Fruit fly (Drosophila melanogaster): Measurements from ENCODE around the gene Ccm3.

Gene Ccm3

DNA sequence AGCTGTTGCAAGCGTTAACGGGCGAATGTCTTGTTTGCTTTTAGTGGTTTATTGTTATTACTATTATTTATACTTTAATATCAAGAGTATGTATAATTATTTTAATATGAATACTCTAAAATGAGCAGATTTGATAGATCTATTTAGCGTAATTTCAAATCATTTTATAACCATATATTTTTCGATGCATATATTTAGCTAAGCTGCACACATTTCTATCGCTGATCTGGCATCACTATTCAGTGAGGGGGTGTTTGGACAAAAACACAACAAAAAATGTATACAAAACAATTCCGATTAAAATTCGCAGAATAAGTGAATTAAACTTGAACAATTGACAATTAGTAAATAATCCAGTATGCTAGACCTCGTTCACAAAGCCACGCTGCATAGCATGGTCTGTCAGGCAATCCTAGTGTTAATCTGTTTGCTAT lies 20.7 kb upstream of the Ccm3 start, which contains the start of the genes Trs33 and Tmtc4 (continued):
- peak; percentile 58 for TF ChIP-seq gsb-n (tag; optimal IDR thresholded peaks at IDR 0.05)
- TF ChIP-seq HmgD (GFP tag; optimal IDR thresholded peaks at IDR 0.05), result no peak
- no peak for TF ChIP-seq psq (GFP tag; optimal IDR thresholded peaks at IDR 0.05)
- TF ChIP-seq Elba2 (GFP tag; optimal IDR thresholded peaks at IDR 0.05), result no peak
- TF ChIP-seq H15 (GFP tag; IDR thresholded peaks at IDR 0.05), result no peak
- no peak for TF ChIP-seq CG14965 (GFP tag; optimal IDR thresholded peaks at IDR 0.05; ENCODE audit: borderline replicate concordance)
- TF ChIP-seq Jarid2 (GFP tag; optimal IDR thresholded peaks at IDR 0.05), result no peak
- no peak for TF ChIP-seq Dip3 (GFP tag; optimal IDR thresholded peaks at IDR 0.05)
- TF ChIP-seq klu (GFP tag; IDR thresholded peaks at IDR 0.05), result peak; percentile 28; the same call in 1 of the 2 replicates
- TF ChIP-seq CG11456 (GFP tag; IDR thresholded peaks at IDR 0.05), result no peak
- no peak for TF ChIP-seq CG6272 (GFP tag; IDR thresholded peaks at IDR 0.05)
- no peak for TF ChIP-seq Spps (tag; optimal IDR thresholded peaks at IDR 0.05)
- peak; percentile 28 for TF ChIP-seq dmrt11E (tag; optimal IDR thresholded peaks at IDR 0.05)
- peak; percentile 74 for TF ChIP-seq sug (tag; optimal IDR thresholded peaks at IDR 0.05)
- no peak for TF ChIP-seq tio (GFP tag; optimal IDR thresholded peaks at IDR 0.05)
- TF ChIP-seq sc (optimal IDR thresholded peaks at IDR 0.05), result no peak
- no peak for TF ChIP-seq sc (GFP tag; optimal IDR thresholded peaks at IDR 0.05)
- TF ChIP-seq Hmx (GFP tag; optimal IDR thresholded peaks at IDR 0.05), result no peak
- TF ChIP-seq Aef1 (GFP tag; IDR thresholded peaks at IDR 0.05), result peak; percentile 43; the same call in 2 of the 3 replicates
- TF ChIP-seq sd (tag; optimal IDR thresholded peaks at IDR 0.05), result peak; percentile 42
- no peak for TF ChIP-seq CG6254 (GFP tag; optimal IDR thresholded peaks at IDR 0.05)
- peak; percentile 16; the same call in 1 of the 2 replicates for TF ChIP-seq bbx (GFP tag; IDR thresholded peaks at IDR 0.05; ENCODE audit: partially characterized antibody)
- TF ChIP-seq CG10267 (tag; optimal IDR thresholded peaks at IDR 0.05), result peak; percentile 54
- TF ChIP-seq Lim3 (GFP tag; IDR thresholded peaks at IDR 0.05), result no peak
- no peak for TF ChIP-seq CG7839 (tag; optimal IDR thresholded peaks at IDR 0.05)
- no peak for TF ChIP-seq CG34224 (GFP tag; IDR thresholded peaks at IDR 0.05; ENCODE audit: partially characterized antibody)
- no peak for TF ChIP-seq slp2 (GFP tag; optimal IDR thresholded peaks at IDR 0.05)
- no peak for TF ChIP-seq Opbp (GFP tag; IDR thresholded peaks at IDR 0.05; ENCODE audit: partially characterized antibody)
- no peak for TF ChIP-seq corto (GFP tag; optimal IDR thresholded peaks at IDR 0.05)
- TF ChIP-seq CG3995 (GFP tag; optimal IDR thresholded peaks at IDR 0.05), result no peak
- TF ChIP-seq E2f1 (GFP tag; IDR thresholded peaks at IDR 0.05), result no peak
- TF ChIP-seq gcm2 (GFP tag; optimal IDR thresholded peaks at IDR 0.05), result no peak
- TF ChIP-seq zfh2 (GFP tag; optimal IDR thresholded peaks at IDR 0.05), result no peak
- TF ChIP-seq CG4820 (GFP tag; optimal IDR thresholded peaks at IDR 0.05), result no peak
- TF ChIP-seq chinmo (GFP tag; IDR thresholded peaks at IDR 0.05; ENCODE audit: partially characterized antibody), result no peak
- TF ChIP-seq CG31365 (tag; optimal IDR thresholded peaks at IDR 0.05), result no peak
- TF ChIP-seq CG7271 (tag; optimal IDR thresholded peaks at IDR 0.05), result no peak
- TF ChIP-seq lilli (GFP tag; optimal IDR thresholded peaks at IDR 0.05), result peak; percentile 16
- no peak for TF ChIP-seq bowl (GFP tag; IDR thresholded peaks at IDR 0.05)
- no peak for TF ChIP-seq ci (GFP tag; IDR thresholded peaks at IDR 0.05)
- TF ChIP-seq Hand (GFP tag; optimal IDR thresholded peaks at IDR 0.05), result no peak
- TF ChIP-seq eyg (GFP tag; optimal IDR thresholded peaks at IDR 0.05), result no peak
- no peak for TF ChIP-seq CG6791 (GFP tag; IDR thresholded peaks at IDR 0.05; ENCODE audit: partially characterized antibody)
- no peak for TF ChIP-seq CG1832 (GFP tag; optimal IDR thresholded peaks at IDR 0.05)
- peak; percentile 1 for TF ChIP-seq Chrac-16 (GFP tag; optimal IDR thresholded peaks at IDR 0.05)
- TF ChIP-seq kni (GFP tag; optimal IDR thresholded peaks at IDR 0.05), result peak; percentile 99
- TF ChIP-seq CG9817 (tag; optimal IDR thresholded peaks at IDR 0.05), result peak; percentile 53
- TF ChIP-seq CG1024 (GFP tag; IDR thresholded peaks at IDR 0.05), result no peak
- no peak for TF ChIP-seq Hr39 (optimal IDR thresholded peaks at IDR 0.05)
- TF ChIP-seq BEAF-32 (GFP tag; optimal IDR thresholded peaks at IDR 0.05), result peak; percentile 25
- TF ChIP-seq CHES-1-like (GFP tag; optimal IDR thresholded peaks at IDR 0.05), result no peak
- TF ChIP-seq CG30020 (tag; optimal IDR thresholded peaks at IDR 0.05), result peak; percentile 44
